Fruit fly (Drosophila melanogaster): ENCODE data around the gene CG9135.

Gene CG9135

DNA sequence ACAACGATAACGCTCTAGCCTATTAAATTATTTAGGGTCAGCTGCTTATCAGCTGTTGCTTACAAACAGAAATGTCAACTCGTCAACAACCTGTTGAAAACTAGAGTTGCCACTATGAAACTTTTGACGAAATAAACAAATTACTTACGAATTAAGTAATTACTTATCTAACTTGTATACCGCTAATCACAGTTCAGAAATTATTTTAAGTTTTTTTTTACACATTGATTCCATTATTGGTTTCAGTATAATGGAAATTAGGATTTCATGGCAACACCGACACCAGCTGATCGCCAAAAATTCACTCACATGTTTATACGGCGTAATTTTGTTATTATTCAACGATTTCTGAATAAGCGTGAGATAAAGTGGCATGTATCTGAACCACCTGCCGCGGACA lies 12.8 kb upstream of the CG9135 start, which contains the start of the genes CG9117 and CG31643 (continued):
- TF ChIP-seq grau (tag; optimal IDR thresholded peaks at IDR 0.05) (peak; percentile 56), fd102C (GFP tag; optimal IDR thresholded peaks at IDR 0.05) (no peak), CG15514 (GFP tag; optimal IDR thresholded peaks at IDR 0.05) (peak; percentile 74), gcm2 (GFP tag; optimal IDR thresholded peaks at IDR 0.05) (no peak), CG13287 (GFP tag; IDR thresholded peaks at IDR 0.05; ENCODE audit: partially characterized antibody) (peak; percentile 62), BEAF-32 (GFP tag; optimal IDR thresholded peaks at IDR 0.05) (peak; percentile 31), wor (GFP tag; IDR thresholded peaks at IDR 0.05) (no peak), Pdp1 (GFP tag; optimal IDR thresholded peaks at IDR 0.05) (peak; percentile 71 to 83), Trl (optimal IDR thresholded peaks at IDR 0.05) (no peak), Trl (GFP tag; optimal IDR thresholded peaks at IDR 0.05) (peak; percentile 46), ap (GFP tag; IDR thresholded peaks at IDR 0.05) (no peak), tx (GFP tag; optimal IDR thresholded peaks at IDR 0.05) (peak; percentile 58), lov (optimal IDR thresholded peaks at IDR 0.05) (no peak), lov (GFP tag; IDR thresholded peaks at IDR 0.05) (no peak), CG11456 (GFP tag; IDR thresholded peaks at IDR 0.05) (no peak), bbx (GFP tag; IDR thresholded peaks at IDR 0.05; ENCODE audit: partially characterized antibody) (no peak), CG2129 (GFP tag; IDR thresholded peaks at IDR 0.05; ENCODE audit: partially characterized antibody) (no peak), CG10209 (GFP tag; optimal IDR thresholded peaks at IDR 0.05) (peak; percentile 20), CG10959 (GFP tag; IDR thresholded peaks at IDR 0.05) (no peak), disco-r (GFP tag; optimal IDR thresholded peaks at IDR 0.05) (no peak), CG6813 (GFP tag; optimal IDR thresholded peaks at IDR 0.05) (no peak), CG17328 (GFP tag; IDR thresholded peaks at IDR 0.05) (peak; percentile 31; the same call in 1 of the 2 replicates), cad (GFP tag; optimal IDR thresholded peaks at IDR 0.05) (no peak), CG7745 (tag; optimal IDR thresholded peaks at IDR 0.05) (no peak), lola (GFP tag; optimal IDR thresholded peaks at IDR 0.05) (peak in 1 of 3 experiments; percentile 45), CG10366 (GFP tag; IDR thresholded peaks at IDR 0.05) (peak; percentile 35), mam (GFP tag; optimal IDR thresholded peaks at IDR 0.05) (peak; percentile 78), Xbp1 (GFP tag; optimal IDR thresholded peaks at IDR 0.05) (peak; percentile 68), CG15601 (tag; optimal IDR thresholded peaks at IDR 0.05) (peak; percentile 69), Med (GFP tag) (peak; percentile 91), nerfin-1 (tag; optimal IDR thresholded peaks at IDR 0.05) (peak; percentile 61), CG12155 (GFP tag; optimal IDR thresholded peaks at IDR 0.05) (peak; percentile 71), dpn (GFP tag; optimal IDR thresholded peaks at IDR 0.05) (peak; percentile 60 to 61), CG12391 (tag; optimal IDR thresholded peaks at IDR 0.05) (peak; percentile 76), CG9215 (GFP tag; IDR thresholded peaks at IDR 0.05) (no peak), CG14441 (GFP tag; IDR thresholded peaks at IDR 0.05) (peak; percentile 29; the same call in 1 of the 2 replicates), zen2 (GFP tag; IDR thresholded peaks at IDR 0.05; ENCODE audit: partially characterized antibody) (no peak), Xrp1 (GFP tag; IDR thresholded peaks at IDR 0.05) (peak; percentile 58), CG14050 (GFP tag; IDR thresholded peaks at IDR 0.05) (no peak), Ets65A (GFP tag) (peak; percentile 91), Ssrp (tag; optimal IDR thresholded peaks at IDR 0.05) (peak; percentile 4), Gug (GFP tag; IDR thresholded peaks at IDR 0.05) (no peak), eyg (GFP tag; optimal IDR thresholded peaks at IDR 0.05) (peak; percentile 42), vfl (GFP tag; optimal IDR thresholded peaks at IDR 0.05) (no peak), dmrt99B (tag; optimal IDR thresholded peaks at IDR 0.05) (no peak), usp (GFP tag; optimal IDR thresholded peaks at IDR 0.05) (no peak), sens (GFP tag) (peak; percentile 97), pum (GFP tag; optimal IDR thresholded peaks at IDR 0.05) (peak; percentile 13), CG6765 (GFP tag; optimal IDR thresholded peaks at IDR 0.05) (no peak), Nf-YB (GFP tag; optimal IDR thresholded peaks at IDR 0.05) (peak; percentile 10), ttk (GFP tag; IDR thresholded peaks at IDR 0.05) (no peak), CG34422 (GFP tag; IDR thresholded peaks at IDR 0.05) (peak; percentile 63; the same call in 1 of the 3 replicates)
